Worm (Caenorhabditis elegans) whole organism, L3 larva: Measurements from ENCODE around the gene H05C05.4.

Experiments used
- R02D3.7 ChIP-seq: fragments of 150-350 bp; optimal IDR thresholded peaks from 2 replicates; lab custom pipeline; 2014; ENCODE audit warnings: missing biosample characterization, missing genetic modification characterization
- ZK546.5 ChIP-seq: sonication (generic microtip); optimal IDR thresholded peaks from 2 replicates; lab custom pipeline; 2017; ENCODE audit warnings: missing biosample characterization, missing genetic modification characterization
- aly-2 ChIP-seq: fragments of 150-350 bp; optimal IDR thresholded peaks from 2 replicates; lab custom pipeline; 2014; ENCODE audit warnings: missing biosample characterization, missing genetic modification characterization
- ceh-28 ChIP-seq: fragments of 150-350 bp; optimal IDR thresholded peaks from 2 replicates; lab custom pipeline; 2014; ENCODE audit warnings: missing biosample characterization, missing genetic modification reagents, missing genetic modification characterization
- ceh-82 ChIP-seq: fragments of 150-350 bp; optimal IDR thresholded peaks from 2 replicates; lab custom pipeline; 2014; ENCODE audit warnings: missing biosample characterization, missing genetic modification characterization
- ceh-9 ChIP-seq: sonication (generic microtip); optimal IDR thresholded peaks from 2 replicates; lab custom pipeline; 2018; ENCODE audit warnings: missing biosample characterization, missing genetic modification characterization
- daf-12 ChIP-seq: fragments of 150-350 bp; optimal IDR thresholded peaks from 2 replicates; lab custom pipeline; 2014; ENCODE audit warnings: missing biosample characterization, missing genetic modification reagents, missing genetic modification characterization
- egl-27 ChIP-seq: sonication (generic microtip); optimal IDR thresholded peaks from 4 replicates; lab custom pipeline; 2017; ENCODE audit warnings: missing biosample characterization, missing genetic modification reagents, missing genetic modification characterization
- egl-5 ChIP-seq: fragments of 150-350 bp; optimal IDR thresholded peaks from 2 replicates; lab custom pipeline; 2017; ENCODE audit warnings: missing biosample characterization, missing genetic modification reagents, missing genetic modification characterization, inconsistent platforms
- elt-1 ChIP-seq: fragments of 150-350 bp; optimal IDR thresholded peaks from 2 replicates; lab custom pipeline; 2014; ENCODE audit warnings: missing biosample characterization, missing genetic modification characterization
- elt-2 ChIP-seq: sonication (generic microtip); optimal IDR thresholded peaks from 2 replicates; lab custom pipeline; 2016; ENCODE audit warnings: missing genetic modification reagents, mild to moderate bottlenecking, missing genetic modification characterization, missing compliant biosample characterization
- elt-3 ChIP-seq, 3 experiments: fragments of 150-350 bp in 1 of 3; sonication (generic microtip) in 2 of 3; optimal IDR thresholded peaks; 2 replicates in 2 of 3; 4 replicates in 1 of 3; lab custom pipeline; 2014 to 2017; ENCODE audit warnings: missing biosample characterization in 3 of 3, missing genetic modification characterization in 3 of 3
- eor-1 ChIP-seq, 2 experiments: fragments of 150-350 bp; optimal IDR thresholded peaks; 2 replicates each; lab custom pipeline; 2014 to 2018; ENCODE audit warnings: missing biosample characterization in 2 of 2, missing genetic modification characterization in 2 of 2
- fkh-2 ChIP-seq: fragments of 150-350 bp; optimal IDR thresholded peaks from 2 replicates; lab custom pipeline; 2014; ENCODE audit warnings: missing biosample characterization, missing genetic modification reagents, missing genetic modification characterization
- fos-1 ChIP-seq: fragments of 150-350 bp; optimal IDR thresholded peaks from 2 replicates; lab custom pipeline; 2014; ENCODE audit warnings: missing biosample characterization, missing genetic modification characterization
- hmg-11 ChIP-seq: sonication (generic microtip); optimal IDR thresholded peaks from 2 replicates; lab custom pipeline; 2016; ENCODE audit warnings: missing genetic modification characterization, missing compliant biosample characterization
- jun-1 ChIP-seq: fragments of 150-350 bp; optimal IDR thresholded peaks from 2 replicates; lab custom pipeline; 2014; ENCODE audit warnings: missing biosample characterization, missing genetic modification reagents, missing genetic modification characterization
- lin-15B ChIP-seq: fragments of 150-350 bp; optimal IDR thresholded peaks from 2 replicates; lab custom pipeline; 2014; ENCODE audit warnings: missing biosample characterization, missing genetic modification characterization
- lin-39 ChIP-seq: fragments of 150-350 bp; optimal IDR thresholded peaks from 2 replicates; lab custom pipeline; 2018; ENCODE audit warnings: missing biosample characterization, missing genetic modification reagents, missing genetic modification characterization
- lsy-12 ChIP-seq: sonication (generic microtip); optimal IDR thresholded peaks from 2 replicates; lab custom pipeline; 2016; ENCODE audit warnings: mild to moderate bottlenecking, missing genetic modification characterization, missing compliant biosample characterization
- mml-1 ChIP-seq: fragments of 150-350 bp; sonication (generic microtip); optimal IDR thresholded peaks from 3 replicates; lab custom pipeline; 2014; ENCODE audit warnings: missing biosample characterization, missing genetic modification characterization
- nfya-1 ChIP-seq: sonication (generic microtip); optimal IDR thresholded peaks from 2 replicates; lab custom pipeline; 2017; ENCODE audit warnings: missing genetic modification characterization, mild to moderate bottlenecking, missing compliant biosample characterization, antibody characterized with exemption, moderate library complexity; ENCODE audit not compliant: insufficient read depth
- nhr-11 ChIP-seq: fragments of 150-350 bp; optimal IDR thresholded peaks from 2 replicates; lab custom pipeline; 2014; ENCODE audit warnings: missing biosample characterization, missing genetic modification characterization
- nhr-12 ChIP-seq: fragments of 150-350 bp; optimal IDR thresholded peaks from 2 replicates; lab custom pipeline; 2014; ENCODE audit warnings: missing biosample characterization, missing genetic modification characterization
- nhr-23 ChIP-seq: fragments of 150-350 bp; optimal IDR thresholded peaks from 2 replicates; lab custom pipeline; 2014; ENCODE audit warnings: missing biosample characterization, missing genetic modification reagents, missing genetic modification characterization
- nhr-237 ChIP-seq: fragments of 150-350 bp; optimal IDR thresholded peaks from 2 replicates; lab custom pipeline; 2014; ENCODE audit warnings: missing biosample characterization, missing genetic modification characterization
- nhr-25 ChIP-seq: sonication (generic microtip); optimal IDR thresholded peaks from 2 replicates; lab custom pipeline; 2017; ENCODE audit warnings: missing biosample characterization, missing genetic modification characterization
- nhr-28 ChIP-seq: fragments of 150-350 bp; optimal IDR thresholded peaks from 2 replicates; lab custom pipeline; 2014; ENCODE audit warnings: missing biosample characterization, missing genetic modification characterization
- nhr-43 ChIP-seq: sonication (generic microtip); optimal IDR thresholded peaks from 2 replicates; lab custom pipeline; 2016; ENCODE audit warnings: mild to moderate bottlenecking, missing genetic modification characterization, missing compliant biosample characterization; ENCODE audit not compliant: poor library complexity, severe bottlenecking
- nhr-76 ChIP-seq: fragments of 150-350 bp; sonication (generic microtip); optimal IDR thresholded peaks from 5 replicates; lab custom pipeline; 2014; ENCODE audit warnings: missing biosample characterization, missing genetic modification characterization
- nhr-77 ChIP-seq: fragments of 150-350 bp; optimal IDR thresholded peaks from 2 replicates; lab custom pipeline; 2014; ENCODE audit warnings: missing biosample characterization, missing genetic modification characterization
- pha-4 ChIP-seq: fragments of 150-350 bp; optimal IDR thresholded peaks from 2 replicates; lab custom pipeline; 2014; ENCODE audit warnings: missing biosample characterization, missing genetic modification reagents, missing genetic modification characterization
- pqm-1 ChIP-seq: fragments of 150-350 bp; optimal IDR thresholded peaks from 2 replicates; lab custom pipeline; 2017; ENCODE audit warnings: missing biosample characterization, missing genetic modification characterization, inconsistent platforms
- sea-2 ChIP-seq: fragments of 150-350 bp; sonication (generic microtip); optimal IDR thresholded peaks from 4 replicates; lab custom pipeline; 2014; ENCODE audit warnings: missing biosample characterization, missing genetic modification reagents, missing genetic modification characterization
- skn-1 ChIP-seq: fragments of 150-350 bp; optimal IDR thresholded peaks from 2 replicates; lab custom pipeline; 2014; ENCODE audit warnings: missing biosample characterization, missing genetic modification characterization
- snpc-4 ChIP-seq: fragments of 150-350 bp; optimal IDR thresholded peaks from 2 replicates; lab custom pipeline; 2014; ENCODE audit warnings: missing biosample characterization, missing genetic modification characterization
- tbx-2 ChIP-seq: sonication (generic microtip); optimal IDR thresholded peaks from 2 replicates; lab custom pipeline; 2016; ENCODE audit warnings: mild to moderate bottlenecking, missing genetic modification characterization, missing compliant biosample characterization
- unc-39 ChIP-seq: sonication (generic microtip); optimal IDR thresholded peaks from 4 replicates; lab custom pipeline; 2017; ENCODE audit warnings: missing biosample characterization, missing genetic modification characterization
- unc-62 ChIP-seq: fragments of 150-350 bp; sonication (generic microtip); optimal IDR thresholded peaks from 4 replicates; lab custom pipeline; 2014; ENCODE audit warnings: missing biosample characterization, missing genetic modification reagents, missing genetic modification characterization
- zag-1 ChIP-seq: fragments of 150-350 bp; optimal IDR thresholded peaks from 2 replicates; lab custom pipeline; 2014; ENCODE audit warnings: missing biosample characterization, missing genetic modification characterization
- ztf-11 ChIP-seq: fragments of 150-350 bp; optimal IDR thresholded peaks from 2 replicates; lab custom pipeline; 2014; ENCODE audit warnings: missing biosample characterization, missing genetic modification characterization
- ztf-4 ChIP-seq: fragments of 150-350 bp; optimal IDR thresholded peaks from 2 replicates; lab custom pipeline; 2014; ENCODE audit warnings: missing biosample characterization, missing genetic modification characterization

Gene H05C05.4

ce11 chrIII:2972977-2973376 lies 27.0 kb upstream of the H05C05.4 start:
- TF ChIP-seq elt-1 (tag; lab: Kevin White, UChicago) (peak; percentile 56), nfya-1 (tag; lab: Kevin White, UChicago) (no peak), pha-4 (tag; lab: Kevin White, UChicago) (no peak)
- TF ChIP-seq, all 47 proteins: peak for 1

- TF ChIP-seq mml-1 (tag; lab: Kevin White, UChicago) (no peak), nfya-1 (tag; lab: Kevin White, UChicago) (peak; percentile 30)
Measured at ce11 chrIII:2970251-2970650, 24.2 kb upstream of the H05C05.4 start.

- TF ChIP-seq ztf-4 (tag; lab: Kevin White, UChicago) (no peak), fkh-2 (tag; lab: Kevin White, UChicago) (no peak), nfya-1 (tag; lab: Kevin White, UChicago) (peak; percentile 87), unc-62 (GFP tag; lab: Kevin White, UChicago) (no peak), nhr-25 (tag; lab: Kevin White, UChicago) (peak; percentile 46), pha-4 (tag; lab: Kevin White, UChicago) (peak; percentile 85), jun-1 (tag; lab: Kevin White, UChicago) (no peak), nhr-77 (no peak), nhr-237 (tag; lab: Kevin White, UChicago) (no peak), skn-1 (tag; lab: Kevin White, UChicago) (no peak), lsy-12 (tag; lab: Kevin White, UChicago) (peak; percentile 34), lin-15B (tag; lab: Kevin White, UChicago) (peak; percentile 83), zag-1 (tag; lab: Kevin White, UChicago) (no peak), aly-2 (tag; lab: Kevin White, UChicago) (no peak), lin-39 (peak; percentile 68), eor-1 (tag; optimal IDR thresholded peaks at IDR 0.05; lab: Kevin White, UChicago) (no peak), mml-1 (tag; lab: Kevin White, UChicago) (no peak), elt-2 (tag; lab: Kevin White, UChicago) (peak; percentile 61), nhr-28 (tag; lab: Kevin White, UChicago) (no peak), hmg-11 (tag; lab: Kevin White, UChicago) (peak; percentile 89), nhr-43 (tag; lab: Kevin White, UChicago) (peak; percentile 78), ceh-9 (tag; lab: Kevin White, UChicago) (no peak), nhr-12 (tag; lab: Kevin White, UChicago) (no peak), egl-5 (tag; lab: Kevin White, UChicago) (peak; percentile 20), fos-1 (tag; lab: Kevin White, UChicago) (no peak), pqm-1 (tag; lab: Kevin White, UChicago) (no peak), R02D3.7 (tag; lab: Kevin White, UChicago) (peak; percentile 64), snpc-4 (tag; lab: Kevin White, UChicago) (peak; percentile 21), daf-12 (tag; lab: Kevin White, UChicago) (no peak), nhr-11 (peak; percentile 3), ceh-82 (tag; lab: Kevin White, UChicago) (no peak), sea-2 (GFP tag; lab: Kevin White, UChicago) (no peak), nhr-23 (tag; lab: Kevin White, UChicago) (peak; percentile 71), ceh-28 (tag; lab: Kevin White, UChicago) (peak; percentile 82), tbx-2 (peak; percentile 24), egl-27 (tag; lab: Kevin White, UChicago) (no peak), ztf-11 (tag; lab: Kevin White, UChicago) (no peak)
- TF ChIP-seq, all 47 proteins: peak for 16
Measured at ce11 chrIII:2966462-2966861, 20.5 kb upstream of the H05C05.4 start.

- TF ChIP-seq unc-39 (tag; lab: Kevin White, UChicago) (no peak), pha-4 (tag; lab: Kevin White, UChicago) (no peak), elt-2 (tag; lab: Kevin White, UChicago) (no peak), daf-12 (tag; lab: Kevin White, UChicago) (no peak), ztf-4 (tag; lab: Kevin White, UChicago) (no peak), nhr-28 (tag; lab: Kevin White, UChicago) (no peak), elt-3 (tag; optimal IDR thresholded peaks at IDR 0.05; lab: Kevin White, UChicago) (no peak), ZK546.5 (no peak), eor-1 (tag; optimal IDR thresholded peaks at IDR 0.05; lab: Kevin White, UChicago) (no peak), nhr-76 (tag; lab: Kevin White, UChicago) (no peak), nfya-1 (tag; lab: Kevin White, UChicago) (no peak), hmg-11 (tag; lab: Kevin White, UChicago) (no peak), fkh-2 (tag; lab: Kevin White, UChicago) (no peak), nhr-12 (tag; lab: Kevin White, UChicago) (no peak), ceh-82 (tag; lab: Kevin White, UChicago) (no peak)
Measured at ce11 chrIII:2965534-2965933, 19.5 kb upstream of the H05C05.4 start, which contains the start of gene H05C05.2. Gene H05C05.2, minus strand, starts transcription at chrIII:2965634.
